Worm (Caenorhabditis elegans) whole organism, L2 larva: ENCODE results near the gene fic-1.

Experiments
- F13H6.1 ChIP-seq: sonication (generic microtip); optimal IDR thresholded peaks from 2 replicates; lab custom pipeline; 2016; ENCODE audit warnings: missing genetic modification characterization, missing compliant biosample characterization
- aly-2 ChIP-seq: fragments of 150-350 bp; optimal IDR thresholded peaks from 2 replicates; lab custom pipeline; 2014; ENCODE audit warnings: missing biosample characterization, missing genetic modification characterization
- ceh-16 ChIP-seq: fragments of 150-350 bp; optimal IDR thresholded peaks from 2 replicates; lab custom pipeline; 2014; ENCODE audit warnings: missing biosample characterization, missing genetic modification characterization
- egl-27 ChIP-seq: sonication (generic microtip); optimal IDR thresholded peaks from 3 replicates; lab custom pipeline; 2017; ENCODE audit warnings: missing biosample characterization, missing genetic modification reagents, missing genetic modification characterization
- nhr-23 ChIP-seq: fragments of 150-350 bp; optimal IDR thresholded peaks from 2 replicates; lab custom pipeline; 2014; ENCODE audit warnings: missing biosample characterization, missing genetic modification reagents, missing genetic modification characterization
- nhr-6 ChIP-seq: fragments of 150-350 bp; optimal IDR thresholded peaks from 2 replicates; lab custom pipeline; 2014; ENCODE audit warnings: missing biosample characterization, missing genetic modification characterization
- unc-39 ChIP-seq: fragments of 150-350 bp; optimal IDR thresholded peaks from 2 replicates; lab custom pipeline; 2014; ENCODE audit warnings: missing biosample characterization, missing genetic modification characterization
- zag-1 ChIP-seq: fragments of 150-350 bp; optimal IDR thresholded peaks from 2 replicates; lab custom pipeline; 2014; ENCODE audit warnings: missing biosample characterization, missing genetic modification characterization

ce11 chrIV:10950363-10951214 lies 13.3 kb downstream of the fic-1 start:
- TF ChIP-seq egl-27 (tag; lab: Kevin White, UChicago) (no peak), nhr-6 (tag; lab: Kevin White, UChicago) (no peak), unc-39 (no peak), ceh-16 (tag; lab: Kevin White, UChicago) (no peak), zag-1 (tag; lab: Kevin White, UChicago) (no peak), nhr-23 (tag; lab: Kevin White, UChicago) (peak; percentile 72), aly-2 (no peak), F13H6.1 (tag; lab: Kevin White, UChicago) (no peak)
